Fruit fly (Drosophila melanogaster): ENCODE measurements around the gene msd1.

DNA sequence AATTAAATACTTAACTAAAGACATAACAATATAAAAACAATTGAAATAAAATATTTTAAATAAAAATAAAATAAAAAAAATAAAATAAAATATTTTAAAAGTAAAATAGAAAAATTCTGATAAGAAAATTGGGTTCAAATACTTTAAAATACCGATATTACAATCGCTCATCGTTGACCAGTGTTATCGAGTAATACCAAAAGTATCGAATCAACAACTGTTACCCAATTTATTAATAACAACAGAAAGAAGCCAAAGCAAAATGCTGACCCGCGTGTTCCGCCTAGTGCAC lies 19.3 kb downstream of the msd1 start, which contains the start of gene CG9166:
- TF ChIP-seq CG8478 (optimal IDR thresholded peaks at IDR 0.05) (no peak), psq (optimal IDR thresholded peaks at IDR 0.05) (no peak), EcR (GFP tag; optimal IDR thresholded peaks at IDR 0.05) (no peak), usp (GFP tag; optimal IDR thresholded peaks at IDR 0.05) (no peak)

Measured in whole organism.